Worm (Caenorhabditis elegans): ENCODE data around the gene K10D2.5.

Gene K10D2.5

DNA sequence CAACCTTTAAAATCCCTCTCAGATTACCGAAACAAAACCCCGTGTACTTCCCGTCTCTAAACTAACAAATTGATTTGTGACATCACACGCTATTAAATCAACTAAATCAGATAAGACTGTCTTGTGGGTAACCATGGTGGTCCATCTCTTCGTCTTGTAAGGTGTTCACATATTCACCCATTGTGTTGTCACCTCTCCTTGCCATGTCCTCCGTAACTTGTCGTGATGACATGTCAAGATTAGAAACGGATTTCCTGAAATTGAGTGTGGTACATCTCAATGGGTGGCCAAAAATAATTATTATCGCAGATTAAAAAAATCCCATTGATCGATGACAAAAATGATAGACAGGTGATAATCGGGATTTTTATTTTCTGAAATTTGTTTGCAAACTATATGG, 48.1 kb upstream of the K10D2.5 start:
- peak; percentile 5 for TF ChIP-seq ceh-16 (tag; optimal IDR thresholded peaks at IDR 0.05)
- no peak for TF ChIP-seq peb-1 (tag; optimal IDR thresholded peaks at IDR 0.05)

DNA sequence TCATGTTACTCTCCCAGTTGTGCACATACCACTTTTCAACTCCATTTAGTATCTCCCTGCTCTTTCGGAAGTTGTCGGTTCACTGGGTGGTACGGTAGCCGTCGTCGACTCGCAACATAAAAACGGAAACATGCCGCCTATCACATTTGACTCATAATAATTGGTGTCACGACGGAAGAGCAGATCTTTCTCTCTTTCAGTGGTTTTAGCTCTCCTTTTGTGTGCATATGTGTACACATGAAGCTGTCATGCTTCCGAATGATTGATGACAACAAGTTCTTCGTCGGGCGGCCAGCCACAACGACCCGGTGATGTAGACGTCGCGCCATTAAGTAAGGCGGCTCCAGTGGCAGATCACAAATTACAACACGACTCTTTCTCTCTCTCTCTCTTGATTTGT, 46.8 kb upstream of the K10D2.5 start:
- TF ChIP-seq nhr-23 (tag; optimal IDR thresholded peaks at IDR 0.05), result no peak
- no peak for TF ChIP-seq ztf-1 (GFP tag; conservative IDR thresholded peaks at IDR 0.05)
- TF ChIP-seq F13H6.1 (tag; optimal IDR thresholded peaks at IDR 0.05), result no peak
- TF ChIP-seq mbf-1 (tag; optimal IDR thresholded peaks at IDR 0.05), result no peak
- TF ChIP-seq unc-39 (tag; optimal IDR thresholded peaks at IDR 0.05), result no peak

DNA sequence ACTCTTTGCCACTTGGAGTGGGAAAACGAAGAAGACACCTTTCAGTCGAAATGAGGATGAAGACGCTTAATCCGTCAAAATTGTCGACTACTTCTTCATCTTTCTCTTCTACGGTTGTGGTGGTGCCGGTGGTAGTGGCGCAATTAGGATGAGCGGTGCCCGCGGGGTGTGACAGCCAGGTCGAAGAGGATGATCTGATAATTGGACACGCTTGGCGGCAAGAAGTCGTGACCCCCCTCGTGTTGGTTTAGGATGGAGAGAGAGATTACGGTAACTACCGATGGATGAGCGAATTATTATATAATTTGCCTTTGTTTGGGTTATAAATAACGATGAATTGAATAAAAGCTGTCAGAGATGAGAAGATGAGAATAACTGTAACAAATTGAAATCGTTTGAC, 45.5 kb upstream of the K10D2.5 start:
- TF ChIP-seq egl-27 (tag; optimal IDR thresholded peaks at IDR 0.05) (no peak), elt-3 (tag; optimal IDR thresholded peaks at IDR 0.05) (no peak), C34F6.9 (tag; optimal IDR thresholded peaks at IDR 0.05) (no peak), ztf-4 (tag; optimal IDR thresholded peaks at IDR 0.05) (no peak), sma-3 (GFP tag; optimal IDR thresholded peaks at IDR 0.05) (no peak), ceh-16 (tag; optimal IDR thresholded peaks at IDR 0.05) (no peak), Y55F3AM.14 (GFP tag; optimal IDR thresholded peaks at IDR 0.05) (no peak), unc-39 (tag; optimal IDR thresholded peaks at IDR 0.05) (no peak), fos-1 (tag; optimal IDR thresholded peaks at IDR 0.05) (no peak), ztf-11 (tag; optimal IDR thresholded peaks at IDR 0.05) (no peak), ama-1 (optimal IDR thresholded peaks at IDR 0.05) (no peak), ztf-1 (GFP tag; conservative IDR thresholded peaks at IDR 0.05) (no peak), crh-2 (tag; optimal IDR thresholded peaks at IDR 0.05) (no peak), alr-1 (tag; optimal IDR thresholded peaks at IDR 0.05) (no peak), mdl-1 (tag; optimal IDR thresholded peaks at IDR 0.05) (no peak), unc-62 (GFP tag; optimal IDR thresholded peaks at IDR 0.05) (no peak), nhr-6 (tag; optimal IDR thresholded peaks at IDR 0.05) (no peak), nhr-10 (tag; optimal IDR thresholded peaks at IDR 0.05) (no peak), sma-9 (GFP tag; optimal IDR thresholded peaks at IDR 0.05) (no peak), sma-9 (tag; optimal IDR thresholded peaks at IDR 0.05) (no peak), lin-39 (tag; optimal IDR thresholded peaks at IDR 0.05) (no peak)

DNA sequence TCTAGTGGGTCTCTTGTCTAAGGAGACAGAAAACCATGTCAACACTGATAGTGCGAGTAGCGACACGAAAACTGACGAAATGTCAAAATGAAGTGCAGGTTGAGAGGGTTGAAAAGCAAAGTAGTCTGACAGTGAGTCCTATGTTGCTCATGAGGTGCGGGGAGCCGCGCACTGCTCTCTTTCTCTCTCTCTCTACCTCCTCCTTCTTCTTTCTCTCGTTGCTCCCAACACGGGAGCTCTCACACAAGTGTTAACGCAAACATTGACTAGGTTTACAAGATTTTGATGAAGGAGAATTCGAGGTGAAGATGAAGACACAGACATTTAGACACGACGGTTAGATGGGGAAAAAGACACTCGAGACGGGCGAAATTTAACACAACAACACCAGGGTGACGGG, 43.3 kb upstream of the K10D2.5 start:
- TF ChIP-seq ztf-11 (tag; optimal IDR thresholded peaks at IDR 0.05) (no peak), Y55F3AM.14 (GFP tag; optimal IDR thresholded peaks at IDR 0.05) (no peak), sem-4 (tag; optimal IDR thresholded peaks at IDR 0.05) (no peak), nhr-129 (tag; optimal IDR thresholded peaks at IDR 0.05) (peak; percentile 43), F13H6.1 (tag; optimal IDR thresholded peaks at IDR 0.05) (peak; percentile 49)

DNA sequence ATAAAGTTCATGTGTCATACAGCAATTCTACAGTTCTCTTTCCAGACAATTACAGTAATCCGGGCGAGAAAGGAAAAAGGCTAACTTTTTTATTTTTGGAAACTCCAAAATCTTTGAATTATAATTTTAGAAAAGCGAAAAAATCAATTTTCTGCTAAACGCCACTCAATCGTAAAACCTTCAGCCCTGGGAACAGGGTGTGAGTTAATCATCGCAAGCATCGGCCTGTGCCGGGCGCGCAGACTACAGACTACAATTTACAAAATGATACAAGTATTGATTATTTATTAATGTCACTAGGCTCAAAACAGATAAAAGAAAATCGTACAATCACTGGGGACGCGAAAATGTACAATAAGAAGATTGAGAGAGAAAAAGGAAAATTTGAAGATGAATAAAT, 41.9 kb upstream of the K10D2.5 start:
- TF ChIP-seq ztf-1 (GFP tag; conservative IDR thresholded peaks at IDR 0.05), result no peak
- no peak for TF ChIP-seq sma-3 (GFP tag; optimal IDR thresholded peaks at IDR 0.05)
- no peak for TF ChIP-seq nhr-11 (tag; optimal IDR thresholded peaks at IDR 0.05)
- TF ChIP-seq zag-1 (tag; optimal IDR thresholded peaks at IDR 0.05), result no peak
- no peak for TF ChIP-seq mbf-1 (tag; optimal IDR thresholded peaks at IDR 0.05)
- no peak for TF ChIP-seq nhr-6 (tag; optimal IDR thresholded peaks at IDR 0.05)
- no peak for TF ChIP-seq mab-5 (tag; optimal IDR thresholded peaks at IDR 0.05)
- no peak for TF ChIP-seq nhr-237 (tag; optimal IDR thresholded peaks at IDR 0.05)
- no peak for TF ChIP-seq ceh-82 (tag; optimal IDR thresholded peaks at IDR 0.05)
- TF ChIP-seq peb-1 (tag; optimal IDR thresholded peaks at IDR 0.05), result no peak
- no peak for TF ChIP-seq crh-2 (tag; optimal IDR thresholded peaks at IDR 0.05)
- no peak for TF ChIP-seq mdl-1 (tag; optimal IDR thresholded peaks at IDR 0.05)
- no peak for TF ChIP-seq sma-9 (GFP tag; optimal IDR thresholded peaks at IDR 0.05)
- TF ChIP-seq sma-9 (tag; optimal IDR thresholded peaks at IDR 0.05), result no peak
- TF ChIP-seq sem-4 (tag; optimal IDR thresholded peaks at IDR 0.05), result no peak
- TF ChIP-seq egl-27 (tag; optimal IDR thresholded peaks at IDR 0.05), result no peak
- TF ChIP-seq ama-1 (optimal IDR thresholded peaks at IDR 0.05), result no peak
- TF ChIP-seq gmeb-1 (tag; optimal IDR thresholded peaks at IDR 0.05), result no peak
- no peak for TF ChIP-seq blmp-1 (tag; optimal IDR thresholded peaks at IDR 0.05; ENCODE audit: insufficient read depth)
- TF ChIP-seq Y55F3AM.14 (GFP tag; optimal IDR thresholded peaks at IDR 0.05), result no peak

DNA sequence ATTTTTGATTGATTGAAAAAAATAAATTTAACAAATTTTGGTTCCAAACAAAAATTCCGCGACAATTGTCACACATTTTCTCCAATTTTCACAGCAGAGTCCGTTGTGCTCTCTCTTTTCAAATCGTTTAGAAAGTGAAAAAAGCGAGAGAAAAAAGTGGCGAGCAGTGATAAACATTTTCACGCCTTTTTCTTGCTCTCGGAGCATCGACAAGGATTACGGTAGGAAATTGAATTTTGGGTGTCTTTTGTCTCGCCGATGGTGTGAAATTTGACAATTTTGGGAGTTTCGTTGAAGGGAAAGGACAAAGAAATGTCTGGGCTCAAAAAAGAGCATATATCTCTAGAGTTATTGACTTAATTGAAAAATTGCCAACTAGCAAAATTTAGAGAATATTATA, 38.0 kb upstream of the K10D2.5 start:
- TF ChIP-seq nhr-10 (tag; optimal IDR thresholded peaks at IDR 0.05), result no peak
- peak in 1 of 2 experiments; percentile 41 for TF ChIP-seq lsy-2 (tag; optimal IDR thresholded peaks at IDR 0.05)
- TF ChIP-seq nhr-77 (tag; optimal IDR thresholded peaks at IDR 0.05), result no peak
- no peak for TF ChIP-seq sma-9 (GFP tag; optimal IDR thresholded peaks at IDR 0.05)
- no peak for TF ChIP-seq sma-9 (tag; optimal IDR thresholded peaks at IDR 0.05)
- TF ChIP-seq nhr-6 (tag; optimal IDR thresholded peaks at IDR 0.05), result no peak
- TF ChIP-seq nhr-25 (tag; optimal IDR thresholded peaks at IDR 0.05), result no peak
- TF ChIP-seq sma-3 (GFP tag; optimal IDR thresholded peaks at IDR 0.05), result no peak
- peak; percentile 10 for TF ChIP-seq fos-1 (tag; optimal IDR thresholded peaks at IDR 0.05)
- TF ChIP-seq lin-13 (GFP tag; optimal IDR thresholded peaks at IDR 0.05), result no peak
- no peak for TF ChIP-seq ceh-82 (tag; optimal IDR thresholded peaks at IDR 0.05)
